Worm (Caenorhabditis elegans): Measurements from ENCODE around the gene kcnl-1.

kcnl-1 gene

DNA sequence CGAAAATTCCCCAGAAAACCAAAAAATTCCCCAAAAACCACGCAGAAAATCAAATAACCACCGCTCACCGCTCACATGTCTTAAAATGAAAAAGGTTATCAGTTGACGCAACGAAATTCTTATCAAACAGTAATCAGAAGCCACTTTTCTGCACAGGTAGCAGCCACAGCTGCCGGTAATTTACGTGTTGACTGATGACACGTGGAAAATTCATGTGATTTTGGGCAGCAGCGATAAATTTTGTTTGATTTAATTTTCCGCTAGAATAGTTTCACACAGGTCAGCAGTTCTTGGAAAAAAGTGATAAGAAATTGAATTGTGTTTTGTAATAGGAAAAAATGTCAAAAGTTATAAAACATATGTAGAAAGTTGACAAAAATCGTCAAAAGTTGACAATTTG, 37.6 kb upstream of the kcnl-1 start (continued):
- TF ChIP-seq unc-62 (GFP tag; optimal IDR thresholded peaks at IDR 0.05) (peak; percentile 15), F57C9.4 (tag; optimal IDR thresholded peaks at IDR 0.05) (no peak), rec-8 (tag; optimal IDR thresholded peaks at IDR 0.05) (no peak), ceh-58 (GFP tag; IDR thresholded peaks at IDR 0.05) (no peak), egl-44 (GFP tag; IDR thresholded peaks at IDR 0.05) (0 out of 2 replicates have a peak, but pooled peaks have one; percentile 42), snpc-4 (GFP tag; optimal IDR thresholded peaks at IDR 0.05) (no peak), snpc-4 (tag; optimal IDR thresholded peaks at IDR 0.05) (peak in 1 of 4 experiments; percentile 13), sea-2 (GFP tag; IDR thresholded peaks at IDR 0.05) (no peak), Y79H2A.3 (GFP tag; conservative IDR thresholded peaks at IDR 0.05) (no peak), F37B4.10 (GFP tag; IDR thresholded peaks at IDR 0.05) (no peak), ceh-27 (GFP tag; optimal IDR thresholded peaks at IDR 0.05) (no peak), ZK185.1 (tag; optimal IDR thresholded peaks at IDR 0.05; ENCODE audit: poor library complexity, severe bottlenecking) (no peak), somi-1 (GFP tag; optimal IDR thresholded peaks at IDR 0.05) (peak; percentile 8), B0035.1 (tag; optimal IDR thresholded peaks at IDR 0.05) (no peak), attf-3 (GFP tag; conservative IDR thresholded peaks at IDR 0.05) (no peak), F49E8.2 (tag; optimal IDR thresholded peaks at IDR 0.05; ENCODE audit: insufficient read depth) (no peak)

ce11 chrV:19529168-19529567, 36.0 kb upstream of the kcnl-1 start:
- peak; percentile 63 for TF ChIP-seq tbp1 (GFP tag; optimal IDR thresholded peaks at IDR 0.05)
- 0 out of 2 replicates have a peak, but pooled peaks have one; percentile 33 for TF ChIP-seq rcor-1 (GFP tag; IDR thresholded peaks at IDR 0.05)
- TF ChIP-seq ceh-79 (tag; optimal IDR thresholded peaks at IDR 0.05): no peak
- TF ChIP-seq K12H6.12 (tag; optimal IDR thresholded peaks at IDR 0.05): peak; percentile 90
- no peak for TF ChIP-seq lsl-1 (GFP tag; optimal IDR thresholded peaks at IDR 0.05)
- peak; percentile 55 for TF ChIP-seq lin-54 (GFP tag; optimal IDR thresholded peaks at IDR 0.05)
- TF ChIP-seq egrh-3 (GFP tag; IDR thresholded peaks at IDR 0.05): peak; percentile 29; the same call in 1 of the 2 replicates
- no peak for TF ChIP-seq snpc-3.4 (tag; optimal IDR thresholded peaks at IDR 0.05)
- no peak for TF ChIP-seq T07F8.4 (tag; optimal IDR thresholded peaks at IDR 0.05)
- TF ChIP-seq hmg-1.2 (GFP tag; IDR thresholded peaks at IDR 0.05): peak; percentile 99
- peak; percentile 95 for TF ChIP-seq ceh-27 (GFP tag; optimal IDR thresholded peaks at IDR 0.05)
- peak; percentile 97 for TF ChIP-seq somi-1 (GFP tag; optimal IDR thresholded peaks at IDR 0.05)
- TF ChIP-seq ztf-26 (tag; optimal IDR thresholded peaks at IDR 0.05): peak; percentile 96
- no peak for TF ChIP-seq F57A8.1 (GFP tag; optimal IDR thresholded peaks at IDR 0.05)
- TF ChIP-seq B0035.1 (tag; optimal IDR thresholded peaks at IDR 0.05): peak; percentile 38
- TF ChIP-seq mel-28 (tag; optimal IDR thresholded peaks at IDR 0.05; ENCODE audit: borderline replicate concordance): no peak
- peak; percentile 95 for TF ChIP-seq unc-62 (GFP tag; optimal IDR thresholded peaks at IDR 0.05)
- TF ChIP-seq K11D2.4 (GFP tag; IDR thresholded peaks at IDR 0.05): peak; percentile 92
- peak; percentile 97 for TF ChIP-seq lin-40 (tag; optimal IDR thresholded peaks at IDR 0.05)
- peak; percentile 11 for TF ChIP-seq ztf-18 (tag; optimal IDR thresholded peaks at IDR 0.05)
- TF ChIP-seq cebp-1 (GFP tag; IDR thresholded peaks at IDR 0.05): peak; percentile 99
- TF ChIP-seq cebp-1 (tag; optimal IDR thresholded peaks at IDR 0.05): peak; percentile 100
- peak; percentile 90 for TF ChIP-seq attf-5 (GFP tag; optimal IDR thresholded peaks at IDR 0.05)
- TF ChIP-seq let-607 (tag; optimal IDR thresholded peaks at IDR 0.05): peak; percentile 59 to 64
- peak; percentile 88 for TF ChIP-seq madf-10 (tag; optimal IDR thresholded peaks at IDR 0.05)
- peak; percentile 82 for TF ChIP-seq B0336.3 (GFP tag; IDR thresholded peaks at IDR 0.05)
- TF ChIP-seq lin-26 (GFP tag; IDR thresholded peaks at IDR 0.05): peak; percentile 23; the same call in 1 of the 2 replicates
- peak; percentile 89 for TF ChIP-seq egl-44 (GFP tag; IDR thresholded peaks at IDR 0.05)
- peak; percentile 75 for TF ChIP-seq zfh-2 (GFP tag; conservative IDR thresholded peaks at IDR 0.05)
- peak in 1 of 3 experiments; percentile 48 for TF ChIP-seq lin-35 (GFP tag; optimal IDR thresholded peaks at IDR 0.05)
- TF ChIP-seq ekl-4 (GFP tag; IDR thresholded peaks at IDR 0.05): peak; percentile 64; the same call in 1 of the 2 replicates
- 0 out of 2 replicates have a peak, but pooled peaks have one; percentile 25 for TF ChIP-seq cebp-2 (GFP tag; IDR thresholded peaks at IDR 0.05)
- TF ChIP-seq sea-2 (GFP tag; IDR thresholded peaks at IDR 0.05): 0 out of 2 replicates have a peak, but pooled peaks have one; percentile 22
- TF ChIP-seq madf-6 (GFP tag; IDR thresholded peaks at IDR 0.05): no peak
- TF ChIP-seq let-526 (GFP tag; IDR thresholded peaks at IDR 0.05): peak; percentile 75
- TF ChIP-seq lir-1 (GFP tag; conservative IDR thresholded peaks at IDR 0.05): no peak
